Worm (Caenorhabditis elegans) whole organism, young adult: ENCODE results near the gene ZK512.8.
A peak's percentile ranks its signal among the peaks of the same experiment; 100 is the strongest.

ENCODE experiments used
- B0035.1 ChIP-seq: sonication (generic microtip); optimal IDR thresholded peaks from 2 replicates; lab custom pipeline; 2016; ENCODE audit warnings: missing genetic modification characterization, mild to moderate bottlenecking, missing compliant biosample characterization, missing genotype, missing genetic modification reagents
- C17E4.6 ChIP-seq: fragments of 200-800 bp; sonication (Bioruptor generic); IDR thresholded peaks from 2 replicates; pipeline ENCODE4 v1.3.6; 2022; ENCODE audit warnings: missing genetic modification reagents, missing genetic modification characterization, missing compliant biosample characterization
- D2030.7 ChIP-seq: fragments of 200-800 bp; sonication (Bioruptor generic); IDR thresholded peaks from 2 replicates; pipeline ENCODE4 v1.3.6; 2022; ENCODE audit warnings: missing genetic modification reagents, missing genetic modification characterization, missing compliant biosample characterization
- F37B4.10 ChIP-seq: fragments of 200-800 bp; sonication (Bioruptor generic); IDR thresholded peaks from 2 replicates; pipeline ENCODE4 v1.3.6; 2022; ENCODE audit warnings: missing genetic modification characterization, missing compliant biosample characterization
- F52B5.7 ChIP-seq: sonication (generic microtip); optimal IDR thresholded peaks from 2 replicates; lab custom pipeline; 2016; ENCODE audit warnings: mild to moderate bottlenecking, missing genetic modification characterization, missing compliant biosample characterization
- T07F8.4 ChIP-seq: sonication (generic microtip); optimal IDR thresholded peaks from 2 replicates; lab custom pipeline; 2016; ENCODE audit warnings: mild to moderate bottlenecking, missing genetic modification characterization, moderate library complexity, missing compliant biosample characterization
- T26A5.8 ChIP-seq: sonication (generic microtip); optimal IDR thresholded peaks from 2 replicates; lab custom pipeline; 2016; ENCODE audit warnings: missing genetic modification characterization, missing compliant biosample characterization
- Y53F4B.3 ChIP-seq: fragments of 200-800 bp; sonication (Bioruptor generic); IDR thresholded peaks from 2 replicates; pipeline ENCODE4 v1.3.6; 2022; ENCODE audit warnings: missing genetic modification reagents, missing genetic modification characterization, missing compliant biosample characterization
- Y53G8AR.9 ChIP-seq: fragments of 200-800 bp; sonication (Bioruptor generic); conservative IDR thresholded peaks from 2 replicates; pipeline ENCODE4 v1.3.6; 2022; ENCODE audit warnings: missing genetic modification reagents, missing genetic modification characterization, missing compliant biosample characterization
- Y56A3A.18 ChIP-seq: fragments of 200-800 bp; sonication (Bioruptor generic); IDR thresholded peaks from 2 replicates; pipeline ENCODE4 v1.3.6; 2022; ENCODE audit warnings: missing genetic modification reagents, missing genetic modification characterization, missing compliant biosample characterization
- Y67H2A.10 ChIP-seq: fragments of 200-800 bp; sonication (Bioruptor generic); conservative IDR thresholded peaks from 2 replicates; pipeline ENCODE4 v1.3.6; 2022; ENCODE audit warnings: missing genetic modification reagents, missing genetic modification characterization, missing compliant biosample characterization
- attf-3 ChIP-seq: fragments of 200-800 bp; sonication (Bioruptor generic); conservative IDR thresholded peaks from 2 replicates; pipeline ENCODE4 v1.3.6; 2022; ENCODE audit warnings: missing genetic modification reagents, missing genetic modification characterization, missing compliant biosample characterization
- attf-5 ChIP-seq: fragments of 200-800 bp; sonication (Bioruptor generic); optimal IDR thresholded peaks from 2 replicates; lab custom pipeline; 2018; ENCODE audit warnings: mild to moderate bottlenecking, missing genetic modification characterization, missing compliant biosample characterization
- bed-2 ChIP-seq: fragments of 200-800 bp; sonication (Bioruptor generic); IDR thresholded peaks from 2 replicates; pipeline ENCODE4 v1.3.6; 2022; ENCODE audit warnings: missing genetic modification reagents, missing genetic modification characterization, missing compliant biosample characterization
- ceh-58 ChIP-seq: fragments of 200-800 bp; sonication (Bioruptor generic); IDR thresholded peaks from 2 replicates; pipeline ENCODE4 v1.3.6; 2022; ENCODE audit warnings: missing genetic modification characterization, missing compliant biosample characterization
- ceh-91 ChIP-seq: fragments of 200-800 bp; sonication (Bioruptor generic); IDR thresholded peaks from 2 replicates; pipeline ENCODE4 v1.3.6; 2022; ENCODE audit warnings: missing genetic modification reagents, missing genetic modification characterization, missing compliant biosample characterization
- chd-7 ChIP-seq: sonication (generic microtip); optimal IDR thresholded peaks from 2 replicates; lab custom pipeline; 2016; ENCODE audit warnings: mild to moderate bottlenecking, missing genetic modification characterization, moderate library complexity, missing compliant biosample characterization
- dox-1 ChIP-seq: fragments of 200-800 bp; sonication (Bioruptor generic); IDR thresholded peaks from 2 replicates; pipeline ENCODE4 v1.3.6; 2022; ENCODE audit warnings: missing genetic modification reagents, missing genetic modification characterization, missing compliant biosample characterization
- dpff-1 ChIP-seq: sonication (generic microtip); optimal IDR thresholded peaks from 2 replicates; lab custom pipeline; 2017; ENCODE audit warnings: mild to moderate bottlenecking, missing genetic modification characterization, missing compliant biosample characterization
- dpl-1 ChIP-seq: fragments of 150-350 bp; optimal IDR thresholded peaks from 2 replicates; lab custom pipeline; 2014; ENCODE audit warnings: missing biosample characterization, missing genetic modification reagents, missing genetic modification characterization
- egl-18 ChIP-seq: fragments of 200-800 bp; sonication (Bioruptor generic); IDR thresholded peaks from 2 replicates; pipeline ENCODE4 v1.3.6; 2022; ENCODE audit warnings: missing genetic modification reagents, missing genetic modification characterization, missing compliant biosample characterization
- egl-44 ChIP-seq: fragments of 200-800 bp; sonication (Bioruptor generic); IDR thresholded peaks from 2 replicates; pipeline ENCODE4 v1.3.6; 2022; ENCODE audit warnings: missing genetic modification reagents, missing genetic modification characterization, missing compliant biosample characterization
- ekl-4 ChIP-seq: fragments of 200-800 bp; sonication (Bioruptor generic); IDR thresholded peaks from 2 replicates; pipeline ENCODE4 v1.3.6; 2022; ENCODE audit warnings: missing genetic modification reagents, missing genetic modification characterization, missing compliant biosample characterization
- ets-4 ChIP-seq: fragments of 200-800 bp; sonication (Bioruptor generic); optimal IDR thresholded peaks from 2 replicates; lab custom pipeline; 2018; ENCODE audit warnings: mild to moderate bottlenecking, missing genetic modification characterization, missing compliant biosample characterization
- hlh-26 ChIP-seq: fragments of 200-800 bp; sonication (Bioruptor generic); conservative IDR thresholded peaks from 2 replicates; pipeline ENCODE4 v1.3.6; 2022; ENCODE audit warnings: missing genetic modification reagents, missing genetic modification characterization, missing compliant biosample characterization
- hmg-1.2 ChIP-seq: fragments of 200-800 bp; sonication (Bioruptor generic); IDR thresholded peaks from 2 replicates; pipeline ENCODE4 v1.3.6; 2022; ENCODE audit warnings: missing genetic modification reagents, missing genetic modification characterization, missing compliant biosample characterization
- hrde-1 ChIP-seq: sonication (generic microtip); optimal IDR thresholded peaks from 2 replicates; lab custom pipeline; 2016; ENCODE audit warnings: missing genetic modification characterization, mild to moderate bottlenecking, missing compliant biosample characterization, moderate library complexity, missing genotype, missing genetic modification reagents, borderline replicate concordance
- lin-40 ChIP-seq: sonication (generic microtip); optimal IDR thresholded peaks from 2 replicates; lab custom pipeline; 2016; ENCODE audit warnings: missing genetic modification characterization, mild to moderate bottlenecking, missing compliant biosample characterization, missing genotype, missing genetic modification reagents
- lin-54 ChIP-seq: fragments of 200-800 bp; sonication (Bioruptor generic); optimal IDR thresholded peaks from 2 replicates; lab custom pipeline; 2018; ENCODE audit warnings: mild to moderate bottlenecking, missing genetic modification characterization, missing compliant biosample characterization
- lsy-27 ChIP-seq: sonication (generic microtip); optimal IDR thresholded peaks from 2 replicates; lab custom pipeline; 2017; ENCODE audit warnings: missing genetic modification characterization, mild to moderate bottlenecking, missing compliant biosample characterization, antibody characterized with exemption, missing genotype, borderline replicate concordance; ENCODE audit not compliant: insufficient read depth
- madf-10 ChIP-seq: sonication (generic microtip); optimal IDR thresholded peaks from 2 replicates; lab custom pipeline; 2016; ENCODE audit warnings: mild to moderate bottlenecking, missing genetic modification characterization, missing compliant biosample characterization
- madf-8 ChIP-seq: fragments of 200-800 bp; sonication (Bioruptor generic); conservative IDR thresholded peaks from 2 replicates; pipeline ENCODE4 v1.3.6; 2022; ENCODE audit warnings: missing genetic modification reagents, missing genetic modification characterization, missing compliant biosample characterization
- mxl-1 ChIP-seq: sonication (generic microtip); optimal IDR thresholded peaks from 2 replicates; lab custom pipeline; 2016; ENCODE audit warnings: missing genetic modification characterization, missing compliant biosample characterization
- nfya-2 ChIP-seq: fragments of 200-800 bp; sonication (Bioruptor generic); IDR thresholded peaks from 2 replicates; pipeline ENCODE4 v1.3.6; 2022; ENCODE audit warnings: missing genetic modification reagents, missing genetic modification characterization, missing compliant biosample characterization
- nhr-120 ChIP-seq: fragments of 200-800 bp; sonication (Bioruptor generic); IDR thresholded peaks from 2 replicates; pipeline ENCODE4 v1.3.6; 2022; ENCODE audit warnings: missing genetic modification characterization, missing compliant biosample characterization
- nhr-90 ChIP-seq: sonication (generic microtip); optimal IDR thresholded peaks from 2 replicates; lab custom pipeline; 2016; ENCODE audit warnings: missing genotype, mild to moderate bottlenecking, missing genetic modification characterization, missing compliant biosample characterization
- tbx-9 ChIP-seq: sonication (generic microtip); optimal IDR thresholded peaks from 2 replicates; lab custom pipeline; 2016; ENCODE audit warnings: borderline replicate concordance, missing genetic modification characterization, inconsistent platforms, missing compliant biosample characterization
- zfh-2 ChIP-seq: fragments of 200-800 bp; sonication (Bioruptor generic); conservative IDR thresholded peaks from 2 replicates; pipeline ENCODE4 v1.3.6; 2022; ENCODE audit warnings: missing genetic modification reagents, missing genetic modification characterization, missing compliant biosample characterization
- ztf-25 ChIP-seq: fragments of 200-800 bp; sonication (Bioruptor generic); IDR thresholded peaks from 2 replicates; pipeline ENCODE4 v1.3.6; 2022; ENCODE audit warnings: missing genetic modification reagents, missing genetic modification characterization, missing compliant biosample characterization
- ztf-3 ChIP-seq: fragments of 200-800 bp; sonication (Bioruptor generic); optimal IDR thresholded peaks from 2 replicates; lab custom pipeline; 2018; ENCODE audit warnings: mild to moderate bottlenecking, missing genetic modification characterization, missing compliant biosample characterization

Gene ZK512.8

DNA sequence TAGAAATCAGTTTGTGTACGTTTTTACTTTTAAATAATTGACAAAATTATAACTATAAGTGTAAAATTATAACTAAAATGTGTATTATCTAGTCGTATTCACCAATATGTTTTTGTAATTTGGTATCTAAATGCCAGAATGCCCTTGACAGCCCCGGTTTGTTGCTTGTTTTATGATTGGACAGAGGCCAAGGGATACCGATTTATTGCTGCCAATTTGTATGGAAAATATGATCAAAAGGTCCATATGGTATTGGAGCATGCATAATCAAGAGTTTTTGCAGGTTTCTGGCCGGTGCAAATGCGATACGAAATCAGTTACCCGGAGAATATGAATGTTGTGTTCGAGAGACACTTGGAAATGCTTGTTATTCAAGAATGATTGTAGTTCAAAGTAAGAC lies 30.1 kb upstream of the ZK512.8 start:
- TF ChIP-seq madf-8 (GFP tag; lab: Robert Waterston, UW) (no peak), ztf-3 (GFP tag; lab: Kevin White, UChicago) (no peak), Y53G8AR.9 (GFP tag; lab: Robert Waterston, UW) (no peak), bed-2 (GFP tag; lab: Robert Waterston, UW) (no peak)

DNA sequence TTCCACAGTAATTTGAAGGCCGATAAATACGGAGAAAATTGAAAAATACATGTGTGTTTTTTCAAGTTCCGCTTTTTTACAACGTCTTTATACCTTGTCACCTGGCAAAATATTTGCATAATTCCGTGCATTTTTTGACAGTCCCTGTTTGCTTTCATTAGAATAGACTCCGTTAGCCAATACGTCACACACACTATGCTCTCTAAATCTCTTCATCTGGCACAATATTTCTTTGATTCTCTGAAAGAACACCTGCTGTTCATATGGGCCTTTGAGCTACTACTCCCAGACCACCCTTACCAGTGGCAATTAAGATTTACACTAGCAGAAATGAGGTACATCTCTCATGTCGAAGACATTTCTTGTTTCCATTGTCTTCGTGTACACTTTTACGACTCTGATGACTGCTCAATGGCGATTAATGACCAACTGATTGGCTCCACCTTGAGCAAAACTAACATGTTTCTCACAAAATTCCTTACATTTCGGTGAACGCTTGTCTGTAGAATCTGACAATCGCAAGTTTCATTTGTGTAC lies 27.5 kb upstream of the ZK512.8 start, which contains the start of gene grl-11:
Gene grl-11, minus strand, starts transcription at position 51 of the 537 bp plus-strand sequence.
- TF ChIP-seq D2030.7 (GFP tag; lab: Robert Waterston, UW) (no peak), dpff-1 (tag; lab: Kevin White, UChicago) (no peak), F52B5.7 (tag; lab: Kevin White, UChicago) (no peak), ceh-91 (no peak), ets-4 (GFP tag; lab: Kevin White, UChicago) (no peak), egl-44 (GFP tag; lab: Robert Waterston, UW) (no peak), C17E4.6 (GFP tag; lab: Robert Waterston, UW) (no peak), lin-54 (GFP tag; lab: Kevin White, UChicago) (no peak), nhr-90 (tag; lab: Kevin White, UChicago) (no peak)

DNA sequence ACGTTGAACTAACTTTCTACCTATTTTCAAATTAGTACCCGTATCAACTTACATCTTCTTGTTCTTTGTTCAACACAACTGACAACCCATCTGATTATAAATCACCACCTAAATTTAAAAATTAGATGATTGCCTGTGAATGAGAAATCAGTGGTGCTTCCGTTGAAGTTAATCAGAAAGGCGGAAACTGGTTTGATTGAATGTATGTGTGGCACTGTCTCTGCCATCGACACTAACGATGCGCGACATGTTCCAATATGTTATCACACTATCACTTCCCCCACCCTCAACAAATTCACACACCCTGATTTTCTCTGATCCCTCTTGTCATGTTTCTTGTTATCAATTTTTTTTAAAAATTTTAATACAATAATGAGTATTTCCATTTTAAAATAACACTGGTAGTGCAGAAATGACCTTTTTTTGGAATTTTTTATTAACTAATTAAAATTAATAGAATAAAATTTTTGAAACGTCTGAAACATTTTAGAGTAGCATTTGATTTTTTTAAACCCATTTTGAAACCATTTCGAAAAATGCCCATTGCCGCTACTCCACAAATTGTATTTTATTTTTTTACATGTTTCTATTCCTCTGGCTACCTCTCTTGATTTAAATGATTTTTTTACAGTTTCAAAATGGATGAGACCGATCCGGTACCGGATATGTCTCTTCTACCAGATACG lies 26.8 kb upstream of the ZK512.8 start, which contains the start of gene ced-11:
Gene ced-11, plus strand, starts transcription at position 636 of the 686 bp plus-strand sequence.
- no peak for TF ChIP-seq attf-5 (GFP tag; lab: Kevin White, UChicago)
- no peak for TF ChIP-seq chd-7 (tag; lab: Kevin White, UChicago)
- no peak for TF ChIP-seq hlh-26 (GFP tag; lab: Robert Waterston, UW)
- no peak for TF ChIP-seq nfya-2
- no peak for TF ChIP-seq Y67H2A.10
- TF ChIP-seq T26A5.8 (tag; lab: Kevin White, UChicago) = no peak
- TF ChIP-seq Y53F4B.3 (GFP tag; lab: Robert Waterston, UW) = no peak
- TF ChIP-seq B0035.1 = no peak
- TF ChIP-seq F37B4.10 (GFP tag; lab: Robert Waterston, UW) = no peak
- no peak for TF ChIP-seq F52B5.7 (tag; lab: Kevin White, UChicago)
- no peak for TF ChIP-seq C17E4.6 (GFP tag; lab: Robert Waterston, UW)
- no peak for TF ChIP-seq mxl-1 (tag; lab: Kevin White, UChicago)
- TF ChIP-seq Y56A3A.18 (GFP tag; lab: Robert Waterston, UW) = no peak
- no peak for TF ChIP-seq egl-44 (GFP tag; lab: Robert Waterston, UW)

DNA sequence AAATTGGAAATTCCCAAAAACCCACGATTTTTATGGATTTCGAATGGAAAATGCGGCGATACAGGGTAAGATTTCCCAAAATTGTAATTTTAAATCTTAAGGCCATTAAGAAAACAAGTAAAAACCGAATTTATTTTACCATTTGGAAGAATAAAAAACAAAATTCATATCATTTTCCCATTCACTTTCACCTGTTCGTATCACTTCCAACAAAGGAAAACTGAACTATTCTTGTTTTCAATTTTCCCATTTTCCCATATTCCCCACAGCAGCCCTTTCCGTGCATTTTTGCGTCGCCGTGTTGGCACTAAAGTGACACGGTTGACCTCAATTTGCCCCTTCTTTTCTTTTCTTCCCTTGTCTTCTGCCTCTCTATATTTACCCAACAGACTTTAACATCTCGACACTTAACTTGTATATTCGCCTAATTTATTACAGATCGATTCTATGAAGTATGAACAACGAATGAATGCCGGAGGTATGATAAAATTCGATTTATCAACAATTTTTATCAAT lies 20.0 kb upstream of the ZK512.8 start, which contains the start of gene sec-16A.1:
Gene sec-16A.1, plus strand, starts transcription at position 51 of the 516 bp plus-strand sequence.
- TF ChIP-seq attf-5 (GFP tag; lab: Kevin White, UChicago) (peak; percentile 34), hmg-1.2 (GFP tag; lab: Robert Waterston, UW) (peak; percentile 24; the same call in 1 of the 2 replicates), chd-7 (tag; lab: Kevin White, UChicago) (no peak)

DNA sequence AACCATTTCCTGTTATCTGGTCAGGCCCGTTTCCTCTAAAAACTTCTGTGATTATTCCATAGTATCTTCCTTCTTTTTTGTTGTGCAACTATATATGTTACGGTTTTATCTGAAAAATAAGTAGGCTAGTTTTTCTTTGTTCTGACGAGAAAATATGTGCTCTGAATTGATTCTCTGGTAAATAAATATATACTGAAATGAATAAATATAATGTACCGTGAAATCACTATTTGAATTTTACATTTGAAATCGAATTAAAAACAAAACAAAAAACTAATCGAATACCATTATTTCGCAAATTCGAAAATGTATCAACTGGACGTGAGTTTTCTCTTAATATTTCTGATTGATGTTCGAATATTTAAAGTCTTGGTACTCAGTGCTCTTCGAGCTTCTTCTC lies 15.3 kb upstream of the ZK512.8 start, which contains the start of gene ZK512.10:
Gene ZK512.10, plus strand, starts transcription at position 301 of the 400 bp plus-strand sequence.
- TF ChIP-seq lsy-27 (tag; lab: Kevin White, UChicago) (no peak), attf-3 (GFP tag; lab: Robert Waterston, UW) (no peak), ceh-58 (GFP tag; lab: Robert Waterston, UW) (no peak), hrde-1 (tag; lab: Kevin White, UChicago) (no peak), ztf-25 (GFP tag; lab: Robert Waterston, UW) (no peak), egl-18 (GFP tag; lab: Robert Waterston, UW) (no peak), tbx-9 (tag; lab: Kevin White, UChicago) (no peak), ekl-4 (GFP tag; lab: Robert Waterston, UW) (no peak), zfh-2 (GFP tag; lab: Robert Waterston, UW) (no peak), dox-1 (GFP tag; lab: Robert Waterston, UW) (no peak), nhr-120 (no peak), dpl-1 (GFP tag; lab: Kevin White, UChicago) (no peak), T07F8.4 (no peak), lin-40 (tag; lab: Kevin White, UChicago) (no peak), madf-10 (tag; lab: Kevin White, UChicago) (no peak), hmg-1.2 (GFP tag; lab: Robert Waterston, UW) (no peak)
